In the genomic region with DNA sequence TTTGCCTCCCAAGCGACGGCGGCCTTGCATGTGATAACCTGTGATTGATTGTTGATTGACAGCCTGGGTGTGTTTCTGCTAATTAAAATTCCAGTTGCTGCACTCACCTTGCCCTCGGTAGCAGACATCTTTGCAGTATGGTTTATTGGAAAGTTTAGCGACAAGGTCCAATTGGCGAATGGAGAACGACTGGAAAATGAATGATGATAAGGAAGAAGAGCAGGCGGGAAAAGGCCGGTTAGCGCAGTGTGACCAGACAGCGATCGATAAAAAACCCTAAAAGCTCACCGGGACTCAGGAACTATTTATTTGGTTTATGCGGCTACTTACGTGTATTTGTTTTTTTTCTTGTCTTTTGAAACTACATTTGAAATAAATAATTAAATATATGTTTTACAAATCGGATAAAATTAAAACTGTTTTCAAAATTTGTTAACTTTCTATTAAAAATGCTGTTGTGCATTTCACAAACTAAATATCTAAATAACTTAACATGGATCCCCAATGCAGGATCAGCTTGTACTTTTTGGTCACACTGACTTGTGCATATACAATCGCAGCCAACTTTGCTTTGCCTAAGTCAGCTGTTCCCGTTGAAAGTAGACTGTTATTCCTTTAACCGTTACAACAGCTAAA, we compare ENCODE assay signal across 1 fruit fly cellular context.
TF ChIP-seq lines count a peak whose summit lies in the region.

TSS of gene Fdh (minus strand) at position 234 of the 636 bp plus-strand sequence.

TF ChIP-seq in whole organism, embryonic, 481 proteins besides CTCF, POLR2A, EP300 and RAD21 (continued from another document and continues in another):
- no peak for TF ChIP-seq ro (GFP tag; IDR thresholded peaks at IDR 0.05; lab: Robert Waterston, UW)
- TF ChIP-seq gem (tag; optimal IDR thresholded peaks at IDR 0.05; lab: Kevin White, UChicago) = peak; percentile 78
- no peak for TF ChIP-seq tna (GFP tag; IDR thresholded peaks at IDR 0.05; lab: Robert Waterston, UW; ENCODE audit: partially characterized antibody)
- no peak for TF ChIP-seq CG34224 (GFP tag; IDR thresholded peaks at IDR 0.05; lab: Robert Waterston, UW; ENCODE audit: partially characterized antibody)
- peak; percentile 31; the same call in 1 of the 2 replicates for TF ChIP-seq E2f1 (GFP tag; IDR thresholded peaks at IDR 0.05; lab: Robert Waterston, UW)
- peak; percentile 30 for TF ChIP-seq MTF-1 (GFP tag; optimal IDR thresholded peaks at IDR 0.05; lab: Kevin White, UChicago; ENCODE audit: borderline replicate concordance)
- TF ChIP-seq CG9876 (GFP tag; optimal IDR thresholded peaks at IDR 0.05; lab: Kevin White, UChicago) = no peak
- peak; percentile 7 for TF ChIP-seq CG13894 (tag; optimal IDR thresholded peaks at IDR 0.05; lab: Kevin White, UChicago)
- TF ChIP-seq MESR4 (GFP tag; optimal IDR thresholded peaks at IDR 0.05; lab: Kevin White, UChicago) = no peak
- no peak for TF ChIP-seq CG14441 (GFP tag; IDR thresholded peaks at IDR 0.05; lab: Robert Waterston, UW)
- TF ChIP-seq bbx (GFP tag; IDR thresholded peaks at IDR 0.05; lab: Robert Waterston, UW; ENCODE audit: partially characterized antibody) = no peak
- TF ChIP-seq dimm (GFP tag; IDR thresholded peaks at IDR 0.05; lab: Robert Waterston, UW) = no peak
- TF ChIP-seq tin (GFP tag; optimal IDR thresholded peaks at IDR 0.05; lab: Kevin White, UChicago) = peak; percentile 55
- peak; percentile 54 for TF ChIP-seq CG8924 (tag; optimal IDR thresholded peaks at IDR 0.05; lab: Kevin White, UChicago)
- peak; percentile 36; the same call in 1 of the 2 replicates for TF ChIP-seq Rfx (GFP tag; IDR thresholded peaks at IDR 0.05; lab: Robert Waterston, UW)
- TF ChIP-seq yki (optimal IDR thresholded peaks at IDR 0.05; lab: Kevin White, UChicago) = no peak
- no peak for TF ChIP-seq Hmx (GFP tag; optimal IDR thresholded peaks at IDR 0.05; lab: Kevin White, UChicago)
- peak; percentile 9 for TF ChIP-seq Sry-δ (GFP tag; optimal IDR thresholded peaks at IDR 0.05; lab: Kevin White, UChicago)
- TF ChIP-seq Tbp (GFP tag; optimal IDR thresholded peaks at IDR 0.05; lab: Kevin White, UChicago) = no peak
- TF ChIP-seq jing (GFP tag; optimal IDR thresholded peaks at IDR 0.05; lab: Kevin White, UChicago) = no peak
- no peak for TF ChIP-seq H2.0 (GFP tag; IDR thresholded peaks at IDR 0.05; lab: Robert Waterston, UW)
- peak; percentile 49 for TF ChIP-seq CG15514 (GFP tag; optimal IDR thresholded peaks at IDR 0.05; lab: Kevin White, UChicago)
- TF ChIP-seq CG10462 (GFP tag; optimal IDR thresholded peaks at IDR 0.05; lab: Kevin White, UChicago) = peak; percentile 92
- TF ChIP-seq CG17912 (GFP tag; optimal IDR thresholded peaks at IDR 0.05; lab: Kevin White, UChicago) = no peak
- no peak for TF ChIP-seq her (GFP tag; optimal IDR thresholded peaks at IDR 0.05; lab: Kevin White, UChicago)
- TF ChIP-seq lov (optimal IDR thresholded peaks at IDR 0.05; lab: Kevin White, UChicago) = no peak
- 0 out of 3 replicates have a peak, but pooled peaks have one; percentile 59 for TF ChIP-seq lov (GFP tag; IDR thresholded peaks at IDR 0.05; lab: Robert Waterston, UW)
- TF ChIP-seq abd-A (tag; optimal IDR thresholded peaks at IDR 0.05; lab: Kevin White, UChicago) = no peak
- TF ChIP-seq Ets97D (GFP tag; optimal IDR thresholded peaks at IDR 0.05; lab: Kevin White, UChicago) = peak; percentile 95
- TF ChIP-seq fd64A (GFP tag; optimal IDR thresholded peaks at IDR 0.05; lab: Kevin White, UChicago) = peak; percentile 36
- TF ChIP-seq CG4282 (GFP tag; optimal IDR thresholded peaks at IDR 0.05; lab: Kevin White, UChicago) = no peak
- peak; percentile 51 for TF ChIP-seq kni (GFP tag; optimal IDR thresholded peaks at IDR 0.05; lab: Kevin White, UChicago)
- peak; percentile 55 for TF ChIP-seq bab2 (GFP tag; optimal IDR thresholded peaks at IDR 0.05; lab: Kevin White, UChicago)
- peak; percentile 31 for TF ChIP-seq CG3995 (GFP tag; optimal IDR thresholded peaks at IDR 0.05; lab: Kevin White, UChicago)
- peak; percentile 62 for TF ChIP-seq odd (GFP tag; optimal IDR thresholded peaks at IDR 0.05; lab: Kevin White, UChicago)
- no peak for TF ChIP-seq fu2 (GFP tag; optimal IDR thresholded peaks at IDR 0.05; lab: Kevin White, UChicago)
- TF ChIP-seq gt (GFP tag; IDR thresholded peaks at IDR 0.05; lab: Robert Waterston, UW) = no peak
- no peak for TF ChIP-seq Atf3 (GFP tag; optimal IDR thresholded peaks at IDR 0.05; lab: Kevin White, UChicago)
- no peak for TF ChIP-seq CG11456 (GFP tag; IDR thresholded peaks at IDR 0.05; lab: Robert Waterston, UW)
- no peak for TF ChIP-seq CG17612 (GFP tag; IDR thresholded peaks at IDR 0.05; lab: Robert Waterston, UW)
- peak; percentile 79 for TF ChIP-seq dmrt11E (tag; optimal IDR thresholded peaks at IDR 0.05; lab: Kevin White, UChicago)
- TF ChIP-seq sna (GFP tag; IDR thresholded peaks at IDR 0.05; lab: Robert Waterston, UW; ENCODE audit: partially characterized antibody) = no peak
- peak; percentile 81 for TF ChIP-seq CG12391 (tag; optimal IDR thresholded peaks at IDR 0.05; lab: Kevin White, UChicago)
- no peak for TF ChIP-seq onecut (GFP tag; IDR thresholded peaks at IDR 0.05; lab: Robert Waterston, UW)
- TF ChIP-seq dmrt99B (tag; optimal IDR thresholded peaks at IDR 0.05; lab: Kevin White, UChicago) = peak; percentile 58
- TF ChIP-seq CG13624 (GFP tag; optimal IDR thresholded peaks at IDR 0.05; lab: Kevin White, UChicago) = peak; percentile 13
- TF ChIP-seq Gug (GFP tag; IDR thresholded peaks at IDR 0.05; lab: Robert Waterston, UW) = no peak
- peak; percentile 34; the same call in 1 of the 3 replicates for TF ChIP-seq CG34422 (GFP tag; IDR thresholded peaks at IDR 0.05; lab: Robert Waterston, UW)
- peak; percentile 52 for TF ChIP-seq CG3407 (GFP tag; optimal IDR thresholded peaks at IDR 0.05; lab: Kevin White, UChicago)
- peak; percentile 66 for TF ChIP-seq CG1233 (GFP tag; optimal IDR thresholded peaks at IDR 0.05; lab: Kevin White, UChicago)
- no peak for TF ChIP-seq en (GFP tag; optimal IDR thresholded peaks at IDR 0.05; lab: Kevin White, UChicago)
- no peak for TF ChIP-seq CG1647 (GFP tag; optimal IDR thresholded peaks at IDR 0.05; lab: Kevin White, UChicago)
- TF ChIP-seq sens-2 (GFP tag; IDR thresholded peaks at IDR 0.05; lab: Robert Waterston, UW) = no peak
- TF ChIP-seq chm (GFP tag; IDR thresholded peaks at IDR 0.05; lab: Robert Waterston, UW) = 0 out of 2 replicates have a peak, but pooled peaks have one; percentile 35
- TF ChIP-seq Dad (GFP tag; optimal IDR thresholded peaks at IDR 0.05; lab: Kevin White, UChicago) = no peak
- no peak for TF ChIP-seq zen2 (GFP tag; IDR thresholded peaks at IDR 0.05; lab: Robert Waterston, UW; ENCODE audit: partially characterized antibody)
- TF ChIP-seq emc (GFP tag; optimal IDR thresholded peaks at IDR 0.05; lab: Kevin White, UChicago) = no peak
- TF ChIP-seq Mes4 (GFP tag; optimal IDR thresholded peaks at IDR 0.05; lab: Kevin White, UChicago) = peak; percentile 16
- no peak for TF ChIP-seq CG2199 (GFP tag; IDR thresholded peaks at IDR 0.05; lab: Robert Waterston, UW)
- TF ChIP-seq al (GFP tag; IDR thresholded peaks at IDR 0.05; lab: Robert Waterston, UW) = no peak
- TF ChIP-seq CG11723 (GFP tag; optimal IDR thresholded peaks at IDR 0.05; lab: Kevin White, UChicago) = peak; percentile 28
- no peak for TF ChIP-seq rib (GFP tag; IDR thresholded peaks at IDR 0.05; lab: Robert Waterston, UW)
- TF ChIP-seq CG6765 (GFP tag; optimal IDR thresholded peaks at IDR 0.05; lab: Kevin White, UChicago) = peak; percentile 22
- no peak for TF ChIP-seq CG31365 (tag; optimal IDR thresholded peaks at IDR 0.05; lab: Kevin White, UChicago)
- TF ChIP-seq CG10543 (GFP tag; optimal IDR thresholded peaks at IDR 0.05; lab: Kevin White, UChicago) = peak; percentile 9
- TF ChIP-seq fd102C (GFP tag; optimal IDR thresholded peaks at IDR 0.05; lab: Kevin White, UChicago) = no peak
- TF ChIP-seq CG30403 (GFP tag; optimal IDR thresholded peaks at IDR 0.05; lab: Kevin White, UChicago) = peak; percentile 69
- no peak for TF ChIP-seq Adf1 (GFP tag; IDR thresholded peaks at IDR 0.05; lab: Robert Waterston, UW)
- peak; percentile 69 for TF ChIP-seq gfzf (GFP tag; optimal IDR thresholded peaks at IDR 0.05; lab: Kevin White, UChicago)
- peak; percentile 32; the same call in 1 of the 2 replicates for TF ChIP-seq lmd (GFP tag; IDR thresholded peaks at IDR 0.05; lab: Robert Waterston, UW)
- no peak for TF ChIP-seq CG14965 (GFP tag; optimal IDR thresholded peaks at IDR 0.05; lab: Kevin White, UChicago; ENCODE audit: borderline replicate concordance)
- no peak for TF ChIP-seq CG16813 (GFP tag; IDR thresholded peaks at IDR 0.05; lab: Robert Waterston, UW; ENCODE audit: partially characterized antibody)
- TF ChIP-seq CG10431 (GFP tag; optimal IDR thresholded peaks at IDR 0.05; lab: Kevin White, UChicago) = peak; percentile 45
- TF ChIP-seq CG10959 (GFP tag; IDR thresholded peaks at IDR 0.05; lab: Robert Waterston, UW) = no peak
- peak; percentile 7 for TF ChIP-seq NC2β (GFP tag; optimal IDR thresholded peaks at IDR 0.05; lab: Kevin White, UChicago)
- TF ChIP-seq fd3F (GFP tag; optimal IDR thresholded peaks at IDR 0.05; lab: Kevin White, UChicago) = peak; percentile 26
- no peak for TF ChIP-seq sc (optimal IDR thresholded peaks at IDR 0.05; lab: Kevin White, UChicago)
- TF ChIP-seq sc (GFP tag; optimal IDR thresholded peaks at IDR 0.05; lab: Kevin White, UChicago) = peak; percentile 23
- TF ChIP-seq salm (tag; optimal IDR thresholded peaks at IDR 0.05; lab: Kevin White, UChicago) = peak; percentile 5
- no peak for TF ChIP-seq D19B (GFP tag; optimal IDR thresholded peaks at IDR 0.05; lab: Kevin White, UChicago)
- TF ChIP-seq CG17361 (GFP tag; IDR thresholded peaks at IDR 0.05; lab: Robert Waterston, UW) = peak; percentile 81
- TF ChIP-seq Vsx1 (GFP tag; optimal IDR thresholded peaks at IDR 0.05; lab: Kevin White, UChicago) = peak; percentile 38
- peak; percentile 45 for TF ChIP-seq CG12219 (GFP tag; optimal IDR thresholded peaks at IDR 0.05; lab: Kevin White, UChicago)
- TF ChIP-seq shn (GFP tag; optimal IDR thresholded peaks at IDR 0.05; lab: Kevin White, UChicago) = no peak
- peak; percentile 42 for TF ChIP-seq pzg (GFP tag; optimal IDR thresholded peaks at IDR 0.05; lab: Kevin White, UChicago)
- TF ChIP-seq pnt (GFP tag; optimal IDR thresholded peaks at IDR 0.05; lab: Kevin White, UChicago) = no peak
- peak; percentile 2 for TF ChIP-seq disco-r (GFP tag; optimal IDR thresholded peaks at IDR 0.05; lab: Kevin White, UChicago)
- TF ChIP-seq z (GFP tag; IDR thresholded peaks at IDR 0.05; lab: Robert Waterston, UW) = no peak
- no peak for TF ChIP-seq pum (GFP tag; optimal IDR thresholded peaks at IDR 0.05; lab: Kevin White, UChicago)
- TF ChIP-seq Lim3 (GFP tag; IDR thresholded peaks at IDR 0.05; lab: Robert Waterston, UW) = no peak
- TF ChIP-seq hb (GFP tag; IDR thresholded peaks at IDR 0.05; lab: Robert Waterston, UW; ENCODE audit: partially characterized antibody) = no peak
- TF ChIP-seq Dp (GFP tag; optimal IDR thresholded peaks at IDR 0.05; lab: Kevin White, UChicago) = peak; percentile 53
- no peak for TF ChIP-seq br (optimal IDR thresholded peaks at IDR 0.05; lab: Kevin White, UChicago)
- TF ChIP-seq corto (GFP tag; optimal IDR thresholded peaks at IDR 0.05; lab: Kevin White, UChicago) = peak; percentile 5
- TF ChIP-seq CG16815 (GFP tag; optimal IDR thresholded peaks at IDR 0.05; lab: Kevin White, UChicago) = no peak
- TF ChIP-seq crol (GFP tag; IDR thresholded peaks at IDR 0.05; lab: Robert Waterston, UW) = peak; percentile 35; the same call in 1 of the 2 replicates
- no peak for TF ChIP-seq HmgD (GFP tag; optimal IDR thresholded peaks at IDR 0.05; lab: Kevin White, UChicago)
- no peak for TF ChIP-seq CG1832 (GFP tag; optimal IDR thresholded peaks at IDR 0.05; lab: Kevin White, UChicago)
- TF ChIP-seq CG4854 (GFP tag; optimal IDR thresholded peaks at IDR 0.05; lab: Kevin White, UChicago) = no peak
- peak; percentile 38 for TF ChIP-seq Chrac-16 (GFP tag; optimal IDR thresholded peaks at IDR 0.05; lab: Kevin White, UChicago)
- no peak for TF ChIP-seq dm (GFP tag; optimal IDR thresholded peaks at IDR 0.05; lab: Kevin White, UChicago)
- TF ChIP-seq Nf-YC (tag; optimal IDR thresholded peaks at IDR 0.05; lab: Kevin White, UChicago) = peak; percentile 70
- peak; percentile 40 for TF ChIP-seq exex (tag; optimal IDR thresholded peaks at IDR 0.05; lab: Kevin White, UChicago)
- no peak for TF ChIP-seq pho (GFP tag; optimal IDR thresholded peaks at IDR 0.05; lab: Kevin White, UChicago)
- TF ChIP-seq Gsc (GFP tag; IDR thresholded peaks at IDR 0.05; lab: Robert Waterston, UW) = no peak
- TF ChIP-seq CG30431 (GFP tag; optimal IDR thresholded peaks at IDR 0.05; lab: Kevin White, UChicago) = no peak
- peak; percentile 80 for TF ChIP-seq sens (GFP tag; lab: Kevin White, UChicago)
- no peak for TF ChIP-seq CG3847 (GFP tag; IDR thresholded peaks at IDR 0.05; lab: Robert Waterston, UW)
- TF ChIP-seq fru (optimal IDR thresholded peaks at IDR 0.05; lab: Kevin White, UChicago) = no peak
- no peak for TF ChIP-seq nerfin-2 (GFP tag; IDR thresholded peaks at IDR 0.05; lab: Robert Waterston, UW; ENCODE audit: partially characterized antibody)
- peak; percentile 4 for TF ChIP-seq run (tag; optimal IDR thresholded peaks at IDR 0.05; lab: Kevin White, UChicago)
- TF ChIP-seq zfh1 (GFP tag; IDR thresholded peaks at IDR 0.05; lab: Robert Waterston, UW) = peak; percentile 70
- TF ChIP-seq CG10321 (GFP tag; IDR thresholded peaks at IDR 0.05; lab: Robert Waterston, UW) = no peak
- peak; percentile 0 for TF ChIP-seq repo (GFP tag; optimal IDR thresholded peaks at IDR 0.05; lab: Kevin White, UChicago)
- TF ChIP-seq B-H1 (GFP tag; IDR thresholded peaks at IDR 0.05; lab: Robert Waterston, UW) = peak; percentile 14; the same call in 1 of the 3 replicates
- TF ChIP-seq peb (GFP tag; IDR thresholded peaks at IDR 0.05; lab: Robert Waterston, UW) = no peak
- TF ChIP-seq unpg (GFP tag; optimal IDR thresholded peaks at IDR 0.05; lab: Kevin White, UChicago) = peak; percentile 54
- TF ChIP-seq chif (GFP tag; optimal IDR thresholded peaks at IDR 0.05; lab: Kevin White, UChicago) = no peak
- TF ChIP-seq CG5180 (GFP tag; optimal IDR thresholded peaks at IDR 0.05; lab: Kevin White, UChicago) = peak; percentile 4
- TF ChIP-seq dan (GFP tag; IDR thresholded peaks at IDR 0.05; lab: Robert Waterston, UW) = no peak
- no peak for TF ChIP-seq so (GFP tag; IDR thresholded peaks at IDR 0.05; lab: Robert Waterston, UW)
- no peak for TF ChIP-seq Bgb (GFP tag; IDR thresholded peaks at IDR 0.05; lab: Robert Waterston, UW; ENCODE audit: partially characterized antibody)
- TF ChIP-seq Stat92E (GFP tag; optimal IDR thresholded peaks at IDR 0.05; lab: Kevin White, UChicago) = no peak
- TF ChIP-seq CG12659 (GFP tag; optimal IDR thresholded peaks at IDR 0.05; lab: Kevin White, UChicago) = peak; percentile 72
- TF ChIP-seq CG8290 (GFP tag; optimal IDR thresholded peaks at IDR 0.05; lab: Kevin White, UChicago) = peak; percentile 89
- peak; percentile 47 to 81 for TF ChIP-seq CG8290 (tag; optimal IDR thresholded peaks at IDR 0.05; lab: Kevin White, UChicago)
